Worm (Caenorhabditis elegans): ENCODE results near the gene C06E1.11.

- TF ChIP-seq tbx-7 (tag; optimal IDR thresholded peaks at IDR 0.05) (no peak), che-1 (tag; optimal IDR thresholded peaks at IDR 0.05) (no peak), ceh-48 (tag; optimal IDR thresholded peaks at IDR 0.05) (no peak)
Measured at ce11 chrIII:8593620-8594019, 22.9 kb downstream of the C06E1.11 start, which contains the start of gene C06E1.7.
